Worm (Caenorhabditis elegans): ENCODE data around the gene nucb-1.

nucb-1 gene

DNA sequence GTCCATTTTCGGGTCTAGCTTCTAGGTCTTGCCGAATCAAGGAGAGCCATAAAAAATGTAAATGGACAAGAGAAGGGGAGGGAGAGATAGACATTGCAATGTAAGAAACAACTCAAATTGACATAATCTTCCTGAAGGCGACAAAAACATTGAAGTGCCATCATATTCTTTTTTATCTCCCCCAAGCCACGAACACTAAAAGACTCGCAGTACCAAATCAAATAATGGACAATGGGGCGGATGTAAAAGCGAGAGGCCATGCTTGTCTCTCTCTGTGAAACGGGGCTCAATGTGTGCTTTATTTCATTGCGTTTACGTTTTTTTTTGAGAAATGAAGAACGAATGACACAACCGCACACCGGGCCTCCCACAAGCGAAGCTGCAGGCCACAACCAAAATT is 28.3 kb downstream of the nucb-1 start:
- TF ChIP-seq elt-1 (tag; optimal IDR thresholded peaks at IDR 0.05) (no peak), blmp-1 (tag; optimal IDR thresholded peaks at IDR 0.05; ENCODE audit: insufficient read depth) (no peak), aly-2 (tag; optimal IDR thresholded peaks at IDR 0.05) (no peak), ztf-11 (tag; optimal IDR thresholded peaks at IDR 0.05) (no peak), mab-5 (tag; optimal IDR thresholded peaks at IDR 0.05) (no peak), sem-4 (tag; optimal IDR thresholded peaks at IDR 0.05) (no peak), crh-2 (tag; optimal IDR thresholded peaks at IDR 0.05) (no peak), ztf-4 (tag; optimal IDR thresholded peaks at IDR 0.05) (no peak), dmd-4 (tag; optimal IDR thresholded peaks at IDR 0.05) (no peak), elt-3 (tag; optimal IDR thresholded peaks at IDR 0.05) (no peak), Y55F3AM.14 (GFP tag; optimal IDR thresholded peaks at IDR 0.05) (no peak), ZK546.5 (tag; optimal IDR thresholded peaks at IDR 0.05) (no peak)

DNA sequence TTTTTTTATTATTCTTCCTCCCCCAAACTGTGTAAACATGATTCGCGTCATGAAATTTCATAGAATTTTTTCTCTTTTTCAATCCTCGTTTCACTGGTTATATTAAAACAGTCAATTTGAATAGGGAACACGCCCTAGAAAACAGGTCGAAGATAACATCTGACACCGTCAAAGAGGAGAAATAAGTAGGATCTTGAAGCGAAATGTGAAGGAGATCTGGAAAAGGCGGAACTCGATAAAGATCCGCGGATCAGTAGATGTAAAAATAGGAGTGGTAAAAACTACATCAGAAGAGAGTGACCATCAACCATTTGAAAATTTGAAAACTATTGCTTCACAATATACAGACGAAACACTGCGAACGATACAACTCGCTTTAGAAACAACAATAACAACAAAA is 29.7 kb downstream of the nucb-1 start:
- TF ChIP-seq nhr-25 (tag; optimal IDR thresholded peaks at IDR 0.05) = peak; percentile 14
- no peak for TF ChIP-seq snpc-4 (tag; optimal IDR thresholded peaks at IDR 0.05)
- no peak for TF ChIP-seq elt-3 (tag; optimal IDR thresholded peaks at IDR 0.05)
- peak; percentile 66 for TF ChIP-seq elt-1 (tag; optimal IDR thresholded peaks at IDR 0.05)
- no peak for TF ChIP-seq lsy-2 (tag; optimal IDR thresholded peaks at IDR 0.05)
- TF ChIP-seq nhr-77 (tag; optimal IDR thresholded peaks at IDR 0.05) = no peak

- no peak for TF ChIP-seq R02D3.7 (tag; optimal IDR thresholded peaks at IDR 0.05)
- TF ChIP-seq fos-1 (tag; optimal IDR thresholded peaks at IDR 0.05) = peak; percentile 5
- TF ChIP-seq lsy-2 (tag; optimal IDR thresholded peaks at IDR 0.05) = no peak
- no peak for TF ChIP-seq unc-62 (GFP tag; optimal IDR thresholded peaks at IDR 0.05)
- TF ChIP-seq blmp-1 (tag; optimal IDR thresholded peaks at IDR 0.05; ENCODE audit: insufficient read depth) = peak; percentile 69
- TF ChIP-seq crh-2 (tag; optimal IDR thresholded peaks at IDR 0.05) = peak; percentile 41
- TF ChIP-seq ceh-16 (tag; optimal IDR thresholded peaks at IDR 0.05) = no peak
These were observed 30.7 kb downstream of the nucb-1 start, which contains the start of gene C14H10.3 for ce11 chrX:10228094-10228746. Gene C14H10.3 (minus strand): TSS chrX:10228137.

- TF ChIP-seq unc-62 (GFP tag; optimal IDR thresholded peaks at IDR 0.05) = no peak
- no peak for TF ChIP-seq nhr-21 (tag; optimal IDR thresholded peaks at IDR 0.05)
- TF ChIP-seq ztf-11 (tag; optimal IDR thresholded peaks at IDR 0.05) = no peak
- TF ChIP-seq snpc-4 (tag; optimal IDR thresholded peaks at IDR 0.05) = no peak
- no peak for TF ChIP-seq nhr-10 (tag; optimal IDR thresholded peaks at IDR 0.05)
- peak; percentile 93 for TF ChIP-seq blmp-1 (tag; optimal IDR thresholded peaks at IDR 0.05; ENCODE audit: insufficient read depth)
- TF ChIP-seq lin-13 (GFP tag; optimal IDR thresholded peaks at IDR 0.05) = no peak
- peak; percentile 40 for TF ChIP-seq nhr-129 (tag; optimal IDR thresholded peaks at IDR 0.05)
- no peak for TF ChIP-seq sma-3 (GFP tag; optimal IDR thresholded peaks at IDR 0.05)
- no peak for TF ChIP-seq ceh-82 (tag; optimal IDR thresholded peaks at IDR 0.05)
- no peak for TF ChIP-seq peb-1 (tag; optimal IDR thresholded peaks at IDR 0.05)
- no peak for TF ChIP-seq zag-1 (tag; optimal IDR thresholded peaks at IDR 0.05)
- peak; percentile 10 for TF ChIP-seq fos-1 (tag; optimal IDR thresholded peaks at IDR 0.05)
- TF ChIP-seq mab-5 (tag; optimal IDR thresholded peaks at IDR 0.05) = no peak
- peak; percentile 2 for TF ChIP-seq nhr-25 (tag; optimal IDR thresholded peaks at IDR 0.05)
- TF ChIP-seq lsy-2 (tag; optimal IDR thresholded peaks at IDR 0.05) = no peak
- no peak for TF ChIP-seq dmd-4 (tag; optimal IDR thresholded peaks at IDR 0.05)
- TF ChIP-seq ZK546.5 (tag; optimal IDR thresholded peaks at IDR 0.05) = no peak
- TF ChIP-seq mbf-1 (tag; optimal IDR thresholded peaks at IDR 0.05) = no peak
- TF ChIP-seq nhr-12 (tag; optimal IDR thresholded peaks at IDR 0.05) = no peak
- TF ChIP-seq C34F6.9 (tag; optimal IDR thresholded peaks at IDR 0.05) = no peak
- no peak for TF ChIP-seq unc-39 (tag; optimal IDR thresholded peaks at IDR 0.05)
- peak; percentile 59 for TF ChIP-seq crh-2 (tag; optimal IDR thresholded peaks at IDR 0.05)
- TF ChIP-seq R02D3.7 (tag; optimal IDR thresholded peaks at IDR 0.05) = no peak
- TF ChIP-seq ceh-16 (tag; optimal IDR thresholded peaks at IDR 0.05) = no peak
- TF ChIP-seq aly-2 (tag; optimal IDR thresholded peaks at IDR 0.05) = no peak
- TF ChIP-seq skn-1 (tag; optimal IDR thresholded peaks at IDR 0.05) = no peak
- no peak for TF ChIP-seq elt-1 (tag; optimal IDR thresholded peaks at IDR 0.05)
- no peak for TF ChIP-seq nhr-23 (tag; optimal IDR thresholded peaks at IDR 0.05)
- TF ChIP-seq nhr-237 (tag; optimal IDR thresholded peaks at IDR 0.05) = no peak
- no peak for TF ChIP-seq ama-1 (optimal IDR thresholded peaks at IDR 0.05)
- TF ChIP-seq elt-3 (tag; optimal IDR thresholded peaks at IDR 0.05) = no peak
- TF ChIP-seq sem-4 (tag; optimal IDR thresholded peaks at IDR 0.05) = no peak
- peak; percentile 1 for TF ChIP-seq unc-55 (GFP tag; optimal IDR thresholded peaks at IDR 0.05)
- TF ChIP-seq F13H6.1 (tag; optimal IDR thresholded peaks at IDR 0.05) = no peak
- no peak for TF ChIP-seq alr-1 (tag; optimal IDR thresholded peaks at IDR 0.05)
- no peak for TF ChIP-seq ztf-1 (GFP tag; conservative IDR thresholded peaks at IDR 0.05)
- no peak for TF ChIP-seq nhr-6 (tag; optimal IDR thresholded peaks at IDR 0.05)
- TF ChIP-seq lin-11 (tag; optimal IDR thresholded peaks at IDR 0.05) = no peak
- no peak for TF ChIP-seq egl-27 (tag; optimal IDR thresholded peaks at IDR 0.05)
- no peak for TF ChIP-seq nhr-11 (tag; optimal IDR thresholded peaks at IDR 0.05)
- no peak for TF ChIP-seq ztf-4 (tag; optimal IDR thresholded peaks at IDR 0.05)
- no peak for TF ChIP-seq gmeb-1 (tag; optimal IDR thresholded peaks at IDR 0.05)
These were observed 33.4 kb downstream of the nucb-1 start for ce11 chrX:10230872-10231271.
